Worm (Caenorhabditis elegans): ENCODE data around the gene Y69A2AR.51.

DNA sequence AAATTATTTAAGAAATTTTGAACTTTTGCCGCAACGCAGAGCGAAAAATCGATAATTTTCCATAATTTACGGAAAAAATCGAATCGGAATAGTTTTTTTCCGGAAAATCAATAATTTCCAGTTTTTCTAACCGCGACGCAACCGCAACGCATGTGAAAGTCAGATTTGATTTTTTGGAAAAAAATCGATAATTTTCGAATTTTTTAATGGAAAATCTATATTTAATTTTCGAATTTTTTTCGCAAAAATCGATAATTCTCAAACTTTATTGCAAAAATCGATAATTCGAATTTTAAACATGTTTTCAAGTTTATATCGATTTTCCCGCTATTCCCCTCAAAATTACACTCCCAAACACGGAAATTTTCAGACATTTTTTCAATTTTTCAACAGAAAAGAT lies 41.9 kb upstream of the Y69A2AR.51 start:
- no peak for TF ChIP-seq lin-11 (tag; optimal IDR thresholded peaks at IDR 0.05)
- TF ChIP-seq ceh-45 (GFP tag; IDR thresholded peaks at IDR 0.05): no peak
- no peak for TF ChIP-seq dmd-4 (tag; optimal IDR thresholded peaks at IDR 0.05; ENCODE audit: borderline replicate concordance)
- TF ChIP-seq ztf-16 (tag; optimal IDR thresholded peaks at IDR 0.05): no peak
- no peak for TF ChIP-seq ttx-3 (tag; optimal IDR thresholded peaks at IDR 0.05)
- no peak for TF ChIP-seq ama-1 (optimal IDR thresholded peaks at IDR 0.05)
- no peak for TF ChIP-seq hlh-6 (tag; optimal IDR thresholded peaks at IDR 0.05)
- no peak for TF ChIP-seq pax-1 (tag; optimal IDR thresholded peaks at IDR 0.05)
- TF ChIP-seq nhr-11 (tag; optimal IDR thresholded peaks at IDR 0.05): no peak
- TF ChIP-seq K02D7.2 (tag; optimal IDR thresholded peaks at IDR 0.05): no peak
- no peak for TF ChIP-seq tbx-2 (tag; optimal IDR thresholded peaks at IDR 0.05)

Data from whole organism, late embryonic.